Worm (Caenorhabditis elegans) whole organism, L1 larva: Measurements from ENCODE around the gene K09C6.3.
"Not testable (repeated sequence)": the region's sequence is repeated elsewhere in the genome, so short reads cannot be mapped to it uniquely, and the experiment has no call there.

Experiments
- C04F5.9 ChIP-seq: sonication (generic microtip); optimal IDR thresholded peaks from 2 replicates; lab custom pipeline; 2016; ENCODE audit warnings: missing genetic modification characterization, missing compliant biosample characterization
- Y116A8C.19 ChIP-seq: sonication (generic microtip); optimal IDR thresholded peaks from 2 replicates; lab custom pipeline; 2016; ENCODE audit warnings: missing compliant biosample characterization, missing genetic modification characterization, borderline replicate concordance
- alr-1 ChIP-seq: fragments of 200-800 bp; sonication (Bioruptor generic); optimal IDR thresholded peaks from 2 replicates; lab custom pipeline; 2018; ENCODE audit warnings: borderline replicate concordance, mild to moderate bottlenecking, missing genetic modification characterization, missing compliant biosample characterization
- blmp-1 ChIP-seq: fragments of 150-350 bp; optimal IDR thresholded peaks from 2 replicates; lab custom pipeline; 2014; ENCODE audit warnings: missing biosample characterization, missing genetic modification characterization
- ceh-8 ChIP-seq: fragments of 200-800 bp; sonication (Bioruptor generic); optimal IDR thresholded peaks from 2 replicates; lab custom pipeline; 2018; ENCODE audit warnings: mild to moderate bottlenecking, missing genetic modification characterization, moderate library complexity, missing compliant biosample characterization
- ceh-88 ChIP-seq: fragments of 200-800 bp; sonication (Bioruptor generic); IDR thresholded peaks from 2 replicates; pipeline ENCODE4 v1.3.6; 2022; ENCODE audit warnings: missing genetic modification characterization, missing compliant biosample characterization
- dsc-1 ChIP-seq: sonication (generic microtip); optimal IDR thresholded peaks from 2 replicates; lab custom pipeline; 2016; ENCODE audit warnings: mild to moderate bottlenecking, missing genetic modification characterization, missing compliant biosample characterization
- efl-1 ChIP-seq, 4 experiments: fragments of 150-350 bp; optimal IDR thresholded peaks in 3 of 4; peaks in 1 of 4; 1 replicate in 1 of 4; 2 replicates in 3 of 4; lab custom pipeline; 2014; ENCODE audit warnings: missing biosample characterization in 2 of 4, missing genetic modification characterization in 2 of 4, missing genetic modification reagents in 2 of 4
- egl-13 ChIP-seq: sonication (generic microtip); optimal IDR thresholded peaks from 2 replicates; lab custom pipeline; 2016; ENCODE audit warnings: missing genotype, missing genetic modification reagents, missing genetic modification characterization, missing compliant biosample characterization
- fkh-10 ChIP-seq: sonication (generic microtip); optimal IDR thresholded peaks from 2 replicates; lab custom pipeline; 2017; ENCODE audit warnings: missing biosample characterization, missing genetic modification reagents, missing genetic modification characterization
- fkh-4 ChIP-seq: sonication (generic microtip); optimal IDR thresholded peaks from 2 replicates; lab custom pipeline; 2016; ENCODE audit warnings: missing compliant biosample characterization, missing genetic modification characterization, borderline replicate concordance
- fkh-8 ChIP-seq: sonication (generic microtip); optimal IDR thresholded peaks from 2 replicates; lab custom pipeline; 2016; ENCODE audit warnings: mild to moderate bottlenecking, missing genetic modification characterization, missing compliant biosample characterization
- hlh-17 ChIP-seq: fragments of 200-800 bp; sonication (Bioruptor generic); optimal IDR thresholded peaks from 2 replicates; lab custom pipeline; 2018; ENCODE audit warnings: missing genetic modification characterization, mild to moderate bottlenecking, missing compliant biosample characterization, moderate library complexity, borderline replicate concordance
- hpl-2 ChIP-seq: fragments of 150-350 bp; optimal IDR thresholded peaks from 2 replicates; lab custom pipeline; 2014; ENCODE audit warnings: missing biosample characterization, missing genetic modification reagents, missing genetic modification characterization
- irx-1 ChIP-seq: sonication (generic microtip); optimal IDR thresholded peaks from 2 replicates; lab custom pipeline; 2016; ENCODE audit warnings: missing genetic modification characterization, missing compliant biosample characterization
- isw-1 ChIP-seq: fragments of 200-800 bp; sonication (Bioruptor generic); IDR thresholded peaks from 2 replicates; pipeline ENCODE4 v1.3.6; 2022; ENCODE audit warnings: missing genetic modification characterization, missing compliant biosample characterization
- jun-1 ChIP-seq: fragments of 150-350 bp; optimal IDR thresholded peaks from 2 replicates; lab custom pipeline; 2014; ENCODE audit warnings: missing biosample characterization, missing genetic modification reagents, missing genetic modification characterization
- lin-15B ChIP-seq: fragments of 150-350 bp; sonication (generic microtip); optimal IDR thresholded peaks from 3 replicates; lab custom pipeline; 2014; ENCODE audit warnings: missing biosample characterization, missing genetic modification characterization
- nhr-12 ChIP-seq: sonication (generic microtip); optimal IDR thresholded peaks from 2 replicates; lab custom pipeline; 2017; ENCODE audit warnings: missing biosample characterization, missing genetic modification characterization
- nhr-19 ChIP-seq: fragments of 200-800 bp; sonication (Bioruptor generic); conservative IDR thresholded peaks from 2 replicates; pipeline ENCODE4 v1.3.6; 2022; ENCODE audit warnings: missing genetic modification characterization, missing compliant biosample characterization
- nhr-237 ChIP-seq: fragments of 150-350 bp; optimal IDR thresholded peaks from 2 replicates; lab custom pipeline; 2014; ENCODE audit warnings: missing biosample characterization, missing genetic modification characterization
- nhr-84 ChIP-seq: sonication (generic microtip); optimal IDR thresholded peaks from 2 replicates; lab custom pipeline; 2017; ENCODE audit warnings: missing biosample characterization, missing genetic modification characterization
- nhr-85 ChIP-seq: sonication (generic microtip); peaks from one replicate; lab custom pipeline; 2016; ENCODE audit warnings: missing genetic modification characterization, inconsistent platforms, missing compliant biosample characterization
- pag-3 ChIP-seq: sonication (generic microtip); optimal IDR thresholded peaks from 2 replicates; lab custom pipeline; 2017; ENCODE audit warnings: missing genetic modification characterization, mild to moderate bottlenecking, missing compliant biosample characterization, antibody characterized with exemption, borderline replicate concordance; ENCODE audit not compliant: insufficient read depth
- pax-3 ChIP-seq: fragments of 200-800 bp; sonication (Bioruptor generic); optimal IDR thresholded peaks from 2 replicates; lab custom pipeline; 2018; ENCODE audit warnings: mild to moderate bottlenecking, missing genetic modification characterization, moderate library complexity, missing compliant biosample characterization
- snpc-4 ChIP-seq: fragments of 150-350 bp; optimal IDR thresholded peaks from 2 replicates; lab custom pipeline; 2014; ENCODE audit warnings: missing biosample characterization, missing genetic modification characterization
- sup-37 ChIP-seq: fragments of 200-800 bp; sonication (Bioruptor generic); optimal IDR thresholded peaks from 2 replicates; lab custom pipeline; 2018; ENCODE audit warnings: mild to moderate bottlenecking, missing genetic modification characterization, missing compliant biosample characterization
- tlp-1 ChIP-seq: fragments of 150-350 bp; optimal IDR thresholded peaks from 2 replicates; lab custom pipeline; 2014; ENCODE audit warnings: missing biosample characterization, missing genetic modification characterization
- unc-130 ChIP-seq: fragments of 150-350 bp; optimal IDR thresholded peaks from 2 replicates; lab custom pipeline; 2017; ENCODE audit warnings: missing biosample characterization, missing genetic modification characterization, inconsistent platforms
- unc-86 ChIP-seq: sonication (generic microtip); optimal IDR thresholded peaks from 2 replicates; lab custom pipeline; 2016; ENCODE audit warnings: missing genetic modification characterization, missing compliant biosample characterization
- zag-1 ChIP-seq: fragments of 150-350 bp; optimal IDR thresholded peaks from 2 replicates; lab custom pipeline; 2014; ENCODE audit warnings: missing biosample characterization, missing genetic modification characterization

K09C6.3 gene

ce11 chrV:842611-843010, 9.7 kb upstream of the K09C6.3 start:
- TF ChIP-seq ceh-8 (GFP tag; lab: Kevin White, UChicago) (peak; percentile 65), ceh-88 (no peak)

- TF ChIP-seq hlh-17 (GFP tag; lab: Kevin White, UChicago); fkh-8 (tag; lab: Kevin White, UChicago); pag-3 (tag; lab: Kevin White, UChicago): not testable (repeated sequence)
Observed at ce11 chrV:843118-843517, 9.2 kb upstream of the K09C6.3 start, which contains the start of gene K09C6.8. Gene K09C6.8, minus strand, starts transcription at chrV:843218.

- TF ChIP-seq nhr-84 (tag; lab: Kevin White, UChicago), result no peak
- TF ChIP-seq fkh-4 (tag; lab: Kevin White, UChicago), result no peak
- no peak for TF ChIP-seq sup-37 (GFP tag; lab: Kevin White, UChicago)
- no peak for TF ChIP-seq isw-1 (GFP tag; lab: Robert Waterston, UW)
- TF ChIP-seq nhr-237, result no peak
Observed at ce11 chrV:847521-847920, 4.8 kb upstream of the K09C6.3 start, which contains the start of gene srbc-13. Gene srbc-13, plus strand, starts transcription at chrV:847821.

ce11 chrV:849042-849441, 3.2 kb upstream of the K09C6.3 start:
- TF ChIP-seq efl-1 (optimal IDR thresholded peaks at IDR 0.05; lab: Kevin White, UChicago), result no peak
- TF ChIP-seq efl-1 (GFP tag; optimal IDR thresholded peaks at IDR 0.05 in 1 of 2; lab: Kevin White, UChicago), result peak in 1 of 2 experiments; percentile 56
- peak; percentile 52 for TF ChIP-seq nhr-85 (tag; lab: Kevin White, UChicago)
- no peak for TF ChIP-seq pag-3 (tag; lab: Kevin White, UChicago)

- TF ChIP-seq nhr-19, result no peak
- no peak for TF ChIP-seq efl-1 (optimal IDR thresholded peaks at IDR 0.05; lab: Kevin White, UChicago)
- TF ChIP-seq efl-1 (GFP tag; optimal IDR thresholded peaks at IDR 0.05 in 1 of 2; lab: Kevin White, UChicago), result no peak
- TF ChIP-seq alr-1 (tag; lab: Kevin White, UChicago), result no peak
- TF ChIP-seq tlp-1 (tag; lab: Kevin White, UChicago), result no peak
- TF ChIP-seq nhr-85 (tag; lab: Kevin White, UChicago), result no peak
- TF ChIP-seq nhr-84 (tag; lab: Kevin White, UChicago), result no peak
- no peak for TF ChIP-seq C04F5.9 (tag; lab: Kevin White, UChicago)
- no peak for TF ChIP-seq hpl-2 (GFP tag; lab: Kevin White, UChicago)
- TF ChIP-seq pax-3 (tag; lab: Kevin White, UChicago), result no peak
Observed at ce11 chrV:849512-849911, 2.8 kb upstream of the K09C6.3 start, which contains the start of gene srbc-12. Gene srbc-12, plus strand, starts transcription at chrV:849812.

- TF ChIP-seq jun-1 (tag; lab: Kevin White, UChicago) (no peak), unc-130 (tag; lab: Kevin White, UChicago) (no peak), nhr-12 (no peak), dsc-1 (tag; lab: Kevin White, UChicago) (no peak), lin-15B (tag; lab: Kevin White, UChicago) (no peak), snpc-4 (tag; lab: Kevin White, UChicago) (no peak), egl-13 (tag; lab: Kevin White, UChicago) (no peak), Y116A8C.19 (tag; lab: Kevin White, UChicago) (no peak), unc-86 (tag; lab: Kevin White, UChicago) (no peak), zag-1 (no peak), blmp-1 (tag; lab: Kevin White, UChicago) (no peak), irx-1 (tag; lab: Kevin White, UChicago) (no peak), fkh-10 (GFP tag; lab: Kevin White, UChicago) (no peak)
Observed at ce11 chrV:854966-855365, 2.7 kb downstream of the K09C6.3 start, which contains the start of gene K09C6.9. Gene K09C6.9, minus strand, starts transcription at chrV:855066.
